Worm (Caenorhabditis elegans) whole organism, young adult: ENCODE measurements around the gene pro-2.

Source experiments
- B0019.2 ChIP-seq: fragments of 200-800 bp; sonication (Bioruptor generic); conservative IDR thresholded peaks from 2 replicates; pipeline ENCODE4 v1.3.6; 2022; ENCODE audit warnings: missing genetic modification reagents, missing genetic modification characterization, missing compliant biosample characterization
- B0261.1 ChIP-seq: sonication (generic microtip); optimal IDR thresholded peaks from 2 replicates; lab custom pipeline; 2016; ENCODE audit warnings: mild to moderate bottlenecking, missing genetic modification characterization, moderate library complexity, missing compliant biosample characterization
- F39B2.1 ChIP-seq: fragments of 200-800 bp; sonication (Bioruptor generic); IDR thresholded peaks from 2 replicates; pipeline ENCODE4 v1.3.6; 2022; ENCODE audit warnings: missing genetic modification reagents, missing genetic modification characterization, missing compliant biosample characterization
- F57C9.4 ChIP-seq: sonication (generic microtip); optimal IDR thresholded peaks from 2 replicates; lab custom pipeline; 2017; ENCODE audit warnings: mild to moderate bottlenecking, missing genetic modification characterization, missing compliant biosample characterization
- ceh-58 ChIP-seq: fragments of 200-800 bp; sonication (Bioruptor generic); IDR thresholded peaks from 2 replicates; pipeline ENCODE4 v1.3.6; 2022; ENCODE audit warnings: missing genetic modification characterization, missing compliant biosample characterization
- chd-7 ChIP-seq: sonication (generic microtip); optimal IDR thresholded peaks from 2 replicates; lab custom pipeline; 2016; ENCODE audit warnings: mild to moderate bottlenecking, missing genetic modification characterization, moderate library complexity, missing compliant biosample characterization
- him-1 ChIP-seq: sonication (generic microtip); optimal IDR thresholded peaks from 2 replicates; lab custom pipeline; 2016; ENCODE audit warnings: missing genotype, missing genetic modification reagents, missing genetic modification characterization, missing compliant biosample characterization
- madf-3 ChIP-seq: fragments of 200-800 bp; sonication (Bioruptor generic); IDR thresholded peaks from 2 replicates; pipeline ENCODE4 v1.3.6; 2022; ENCODE audit warnings: missing genetic modification reagents, missing genetic modification characterization, missing compliant biosample characterization
- nhr-179 ChIP-seq: sonication (generic microtip); optimal IDR thresholded peaks from 2 replicates; lab custom pipeline; 2016; ENCODE audit warnings: mild to moderate bottlenecking, missing genetic modification characterization, missing compliant biosample characterization
- nhr-27 ChIP-seq: fragments of 200-800 bp; sonication (Bioruptor generic); optimal IDR thresholded peaks from 2 replicates; lab custom pipeline; 2018; ENCODE audit warnings: mild to moderate bottlenecking, missing genetic modification characterization, moderate library complexity, missing compliant biosample characterization
- pha-4 ChIP-seq: fragments of 150-350 bp; sonication (generic microtip); optimal IDR thresholded peaks from 2 replicates; lab custom pipeline; 2014; ENCODE audit warnings: missing biosample characterization, missing genetic modification reagents, missing genetic modification characterization
- rec-8 ChIP-seq, 2 experiments: sonication (generic microtip); optimal IDR thresholded peaks; 2 replicates each; lab custom pipeline; 2016; ENCODE audit warnings: mild to moderate bottlenecking in 2 of 2, missing genetic modification characterization in 2 of 2, missing genetic modification reagents in 2 of 2, missing genotype in 2 of 2, missing biosample characterization in 1 of 2, missing compliant biosample characterization in 1 of 2, moderate library complexity in 1 of 2
- repo-1 ChIP-seq: sonication (generic microtip); optimal IDR thresholded peaks from 2 replicates; lab custom pipeline; 2017; ENCODE audit warnings: mild to moderate bottlenecking, missing genetic modification characterization, missing compliant biosample characterization
- unc-62 ChIP-seq: fragments of 150-350 bp; optimal IDR thresholded peaks from 2 replicates; lab custom pipeline; 2014; ENCODE audit warnings: missing biosample characterization, missing genetic modification reagents, missing genetic modification characterization

ce11 chrII:10373536-10374169 lies 28.7 kb upstream of the pro-2 start:
- TF ChIP-seq B0019.2 (GFP tag; lab: Robert Waterston, UW), result no peak
- no peak for TF ChIP-seq nhr-27 (tag; lab: Kevin White, UChicago)
- no peak for TF ChIP-seq rec-8 (tag; optimal IDR thresholded peaks at IDR 0.05; lab: Kevin White, UChicago)
- no peak for TF ChIP-seq F57C9.4 (tag; lab: Kevin White, UChicago)
- no peak for TF ChIP-seq him-1 (tag; lab: Kevin White, UChicago)
- no peak for TF ChIP-seq nhr-179 (tag; lab: Kevin White, UChicago)
- TF ChIP-seq B0261.1, result no peak
- TF ChIP-seq ceh-58 (GFP tag; lab: Robert Waterston, UW), result no peak
- TF ChIP-seq F39B2.1 (GFP tag; lab: Robert Waterston, UW), result no peak
- no peak for TF ChIP-seq chd-7 (tag; lab: Kevin White, UChicago)
- no peak for TF ChIP-seq repo-1 (tag; lab: Kevin White, UChicago)
- no peak for TF ChIP-seq pha-4 (tag; lab: Kevin White, UChicago)
- no peak for TF ChIP-seq unc-62 (GFP tag; lab: Kevin White, UChicago)
- TF ChIP-seq madf-3 (GFP tag; lab: Robert Waterston, UW), result no peak
